Worm (Caenorhabditis elegans): ENCODE data around the gene cest-1.1.
A peak's percentile ranks its signal among the peaks of the same experiment; 100 is the strongest.

The cest-1.1 gene

DNA sequence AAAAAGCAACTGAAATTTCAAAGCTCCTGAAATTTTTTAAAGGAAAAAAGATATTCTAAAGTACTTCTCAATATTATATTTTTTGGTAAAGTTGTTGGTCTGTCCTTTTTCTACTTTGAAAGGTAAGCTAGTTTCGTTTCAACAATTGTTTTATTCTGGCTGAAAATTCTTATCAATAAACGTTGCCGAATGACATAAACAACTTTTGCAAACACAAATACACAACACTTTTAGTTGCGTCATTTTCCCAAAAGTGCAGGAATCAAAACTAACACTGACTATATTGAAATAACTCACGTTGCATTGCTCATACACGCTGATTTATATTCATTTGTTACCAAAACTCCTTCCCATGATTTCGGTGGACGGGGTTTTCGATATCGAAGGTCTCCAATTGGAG lies 785 bp downstream of the cest-1.1 start:
- no peak for TF ChIP-seq daf-16 (GFP tag; optimal IDR thresholded peaks at IDR 0.05)
- peak; percentile 95 for TF ChIP-seq daf-16 (tag; optimal IDR thresholded peaks at IDR 0.05)
- no peak for TF ChIP-seq zfp-3 (GFP tag; conservative IDR thresholded peaks at IDR 0.05)
- peak; percentile 42 for TF ChIP-seq nhr-28 (tag; optimal IDR thresholded peaks at IDR 0.05)

DNA sequence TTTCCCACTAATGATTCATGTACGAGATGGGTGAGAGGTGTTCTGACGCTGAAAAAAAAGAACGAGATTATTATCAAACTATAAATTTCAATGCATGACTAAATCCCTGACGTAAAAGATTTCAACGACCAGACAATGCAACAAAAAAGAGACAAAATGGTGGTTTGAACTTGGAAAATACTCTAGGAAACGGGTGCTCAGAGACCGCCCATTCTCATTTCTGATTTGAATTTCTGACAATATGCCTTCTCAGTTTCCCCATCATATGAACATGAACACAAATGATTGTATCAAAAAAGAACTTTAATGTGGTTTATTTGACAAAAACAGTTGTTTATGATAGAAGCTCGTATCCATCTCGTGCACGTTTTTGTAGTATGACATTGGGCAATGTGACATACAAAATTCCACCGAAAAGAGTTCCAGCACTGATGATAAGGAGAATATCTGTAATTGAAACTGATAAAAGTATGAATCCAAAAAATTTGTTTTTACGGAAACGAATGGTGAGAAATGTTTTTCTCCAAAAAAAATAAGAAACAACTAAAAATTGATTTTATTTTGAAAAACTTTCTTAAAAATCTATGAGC lies 3.5 kb downstream of the cest-1.1 start, which contains the start of gene srd-26:
srd-26 (minus strand) TSS at position 51 of the 590 bp plus-strand sequence.
- TF ChIP-seq dve-1 (tag; optimal IDR thresholded peaks at IDR 0.05; ENCODE audit: insufficient read depth) = peak; percentile 58
- TF ChIP-seq nhr-28 (tag; optimal IDR thresholded peaks at IDR 0.05) = peak; percentile 65
- TF ChIP-seq ama-1 (optimal IDR thresholded peaks at IDR 0.05) = no peak
- no peak for TF ChIP-seq daf-16 (GFP tag; optimal IDR thresholded peaks at IDR 0.05)
- peak; percentile 33 for TF ChIP-seq daf-16 (tag; optimal IDR thresholded peaks at IDR 0.05)

DNA sequence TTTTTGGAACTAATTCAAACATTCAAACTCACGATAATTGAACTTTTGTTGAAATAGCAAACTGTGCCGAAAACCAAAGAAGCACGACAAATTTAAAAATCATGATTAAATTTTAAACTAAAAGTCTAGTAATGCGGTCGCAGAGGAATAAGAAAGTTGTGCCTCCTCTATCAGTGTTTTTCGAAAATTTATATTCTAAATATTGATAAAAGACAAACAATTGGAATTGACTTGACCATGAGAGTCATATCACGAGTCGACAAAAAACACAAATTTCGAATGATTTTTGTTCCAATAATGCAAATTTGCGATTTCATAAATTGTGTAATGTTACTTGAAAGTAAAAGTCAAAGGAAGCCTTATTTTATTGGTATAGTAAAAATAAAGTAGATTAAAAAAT lies 5.8 kb downstream of the cest-1.1 start, which contains the start of gene cest-1.2:
cest-1.2 (minus strand) TSS at position 165 of the 400 bp plus-strand sequence.
- TF ChIP-seq vab-7 (GFP tag; IDR thresholded peaks at IDR 0.05) = no peak
- no peak for TF ChIP-seq F26F4.8 (GFP tag; conservative IDR thresholded peaks at IDR 0.05)
- no peak for TF ChIP-seq F10B5.3 (tag; optimal IDR thresholded peaks at IDR 0.05)
- TF ChIP-seq aly-2 (tag; optimal IDR thresholded peaks at IDR 0.05) = no peak
- peak; percentile 48 for TF ChIP-seq pqm-1 (tag; optimal IDR thresholded peaks at IDR 0.05)
- peak; percentile 59 for TF ChIP-seq nhr-28 (tag; optimal IDR thresholded peaks at IDR 0.05)
- TF ChIP-seq daf-16 (GFP tag; optimal IDR thresholded peaks at IDR 0.05) = no peak
- TF ChIP-seq daf-16 (tag; optimal IDR thresholded peaks at IDR 0.05) = peak; percentile 66
- TF ChIP-seq nhr-111 (GFP tag; optimal IDR thresholded peaks at IDR 0.05) = no peak
- peak; percentile 12 for TF ChIP-seq dve-1 (tag; optimal IDR thresholded peaks at IDR 0.05; ENCODE audit: insufficient read depth)
- TF ChIP-seq nhr-77 (tag; optimal IDR thresholded peaks at IDR 0.05) = peak; percentile 10
- TF ChIP-seq hlh-30 (tag; optimal IDR thresholded peaks at IDR 0.05; ENCODE audit: insufficient read depth) = peak; percentile 1
- TF ChIP-seq dmd-6 (GFP tag; IDR thresholded peaks at IDR 0.05) = 0 out of 2 replicates have a peak, but pooled peaks have one; percentile 17
- TF ChIP-seq snpc-1.2 (GFP tag; IDR thresholded peaks at IDR 0.05) = no peak
- TF ChIP-seq mdl-1 (tag; optimal IDR thresholded peaks at IDR 0.05) = no peak

DNA sequence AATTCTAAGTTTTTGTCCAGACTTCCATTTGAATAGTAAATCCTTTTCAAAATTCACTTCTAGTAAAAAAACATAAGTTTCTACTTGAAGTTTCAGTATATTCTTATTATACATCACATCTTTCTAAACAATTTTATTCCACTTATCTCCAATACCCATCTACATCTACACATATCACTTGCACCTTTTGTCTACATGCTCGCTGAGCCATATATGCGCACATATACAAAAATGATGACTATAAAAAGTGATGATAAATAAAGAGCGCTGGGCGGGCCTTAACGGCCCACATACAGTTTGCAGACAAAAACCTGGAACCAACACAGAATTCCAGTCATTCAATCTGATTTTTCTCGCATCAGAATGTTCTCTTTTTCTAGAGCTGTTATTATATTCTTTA lies 10.1 kb downstream of the cest-1.1 start, which contains the start of gene AH10.2:
AH10.2 (plus strand) TSS at position 301 of the 400 bp plus-strand sequence.
- TF ChIP-seq nhr-42 (GFP tag; IDR thresholded peaks at IDR 0.05) (no peak), lim-7 (GFP tag; IDR thresholded peaks at IDR 0.05) (no peak), ZK337.2 (GFP tag; IDR thresholded peaks at IDR 0.05) (no peak), unc-62 (GFP tag; optimal IDR thresholded peaks at IDR 0.05 in 1 of 2) (peak in 1 of 2 experiments; percentile 64), unc-62 (tag; optimal IDR thresholded peaks at IDR 0.05) (no peak)

DNA sequence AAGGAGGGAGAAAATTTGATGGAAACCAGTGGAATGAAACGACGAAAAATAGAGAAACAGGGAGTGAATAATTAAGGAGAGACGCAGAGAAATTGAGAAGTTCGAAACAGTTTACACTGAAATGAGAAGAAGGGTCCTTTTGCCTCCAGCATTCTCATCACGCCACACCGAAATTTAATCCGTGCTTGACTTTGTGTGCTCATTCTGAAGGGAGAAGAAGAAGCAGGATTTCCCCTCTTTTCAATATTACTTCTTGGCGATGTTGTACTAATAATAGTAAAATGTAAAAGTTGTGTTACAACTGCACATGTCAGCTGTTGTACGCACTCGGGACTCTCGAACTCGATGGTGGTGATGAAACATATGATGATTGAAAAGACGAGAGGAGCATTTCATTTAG lies 12.9 kb downstream of the cest-1.1 start:
- TF ChIP-seq hlh-11 (tag; optimal IDR thresholded peaks at IDR 0.05) (peak; percentile 14), lim-7 (GFP tag; IDR thresholded peaks at IDR 0.05) (no peak), nhr-11 (tag; optimal IDR thresholded peaks at IDR 0.05) (peak; percentile 19)

DNA sequence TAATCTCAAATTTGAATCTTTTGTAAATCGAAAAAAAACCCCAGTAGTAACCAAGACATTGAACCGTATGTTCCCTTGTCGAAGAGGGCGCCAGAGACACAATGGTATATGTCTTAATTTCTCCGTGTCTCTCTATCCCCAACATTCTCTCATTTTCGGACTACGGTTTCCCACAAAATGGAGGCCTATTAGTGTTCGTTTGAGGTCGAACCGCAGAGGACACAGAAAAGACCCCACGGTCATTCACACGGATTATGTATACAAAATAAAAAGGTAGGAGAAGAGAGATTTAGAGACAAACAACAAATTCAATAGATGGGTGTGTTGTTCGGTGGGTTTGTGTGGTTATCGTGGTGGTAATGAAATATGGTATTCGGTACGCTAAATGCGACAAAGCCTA lies 15.6 kb downstream of the cest-1.1 start:
- no peak for TF ChIP-seq mep-1 (tag; optimal IDR thresholded peaks at IDR 0.05)
- TF ChIP-seq hmg-1.1 (GFP tag; IDR thresholded peaks at IDR 0.05) = no peak
- no peak for TF ChIP-seq nhr-111 (GFP tag; optimal IDR thresholded peaks at IDR 0.05)
- TF ChIP-seq unc-62 (GFP tag; optimal IDR thresholded peaks at IDR 0.05 in 1 of 2) = peak in 1 of 2 experiments; percentile 57
- no peak for TF ChIP-seq unc-62 (tag; optimal IDR thresholded peaks at IDR 0.05)
- TF ChIP-seq nhr-28 (tag; optimal IDR thresholded peaks at IDR 0.05) = peak; percentile 2
- no peak for TF ChIP-seq lin-1 (GFP tag; IDR thresholded peaks at IDR 0.05)
- TF ChIP-seq ztf-7 (tag; optimal IDR thresholded peaks at IDR 0.05) = no peak
- TF ChIP-seq dmd-6 (GFP tag; IDR thresholded peaks at IDR 0.05) = no peak

DNA sequence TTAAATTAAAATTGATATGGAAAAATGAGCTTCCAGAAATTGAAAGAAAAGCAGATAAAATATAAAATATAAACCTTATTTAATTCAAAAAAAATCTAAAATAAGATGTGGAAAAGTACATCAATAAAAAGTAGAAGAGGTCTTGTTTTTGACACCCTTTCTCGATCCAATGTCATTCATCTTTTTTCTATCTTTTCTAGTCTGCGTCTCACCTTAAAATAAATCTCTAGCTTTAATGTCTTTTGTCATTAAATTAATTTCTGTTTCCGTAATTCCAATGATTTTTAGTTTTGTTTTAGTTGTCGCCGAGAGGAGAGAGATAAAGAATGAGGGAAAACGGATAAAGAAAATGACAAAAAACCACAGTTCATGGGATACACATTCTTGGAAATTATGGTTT lies 17.4 kb downstream of the cest-1.1 start:
- TF ChIP-seq nhr-77 (tag; optimal IDR thresholded peaks at IDR 0.05) (no peak), unc-62 (GFP tag; optimal IDR thresholded peaks at IDR 0.05 in 1 of 2) (peak in 1 of 2 experiments; percentile 65), unc-62 (tag; optimal IDR thresholded peaks at IDR 0.05) (no peak)
